Fruit fly (Drosophila melanogaster): ENCODE results near the gene tth.

DNA sequence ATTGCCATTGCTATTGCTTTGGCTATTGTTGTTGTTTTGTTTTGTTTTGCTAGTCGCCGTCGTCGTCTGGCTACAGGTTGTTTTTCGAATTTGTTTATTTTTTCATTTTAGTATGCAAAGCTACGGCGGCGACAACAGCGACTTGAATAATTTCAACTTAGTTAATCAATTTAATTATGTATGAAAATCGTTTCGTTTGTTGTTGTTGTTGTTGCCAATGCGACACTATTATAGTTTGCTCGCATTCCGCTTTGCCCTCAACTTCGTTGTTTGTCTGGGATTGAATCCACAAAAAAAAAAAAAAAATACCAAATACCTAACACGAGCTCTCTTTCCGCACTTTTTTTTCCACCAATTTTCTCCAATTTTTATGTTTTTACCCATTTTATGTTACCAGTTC, 11.5 kb upstream of the tth start:
- TF ChIP-seq ss (GFP tag; optimal IDR thresholded peaks at IDR 0.05) = no peak
- no peak for TF ChIP-seq Eip93F (GFP tag; optimal IDR thresholded peaks at IDR 0.05)

Data from whole organism, prepupa.